Worm (Caenorhabditis elegans): ENCODE measurements around the gene dod-23.

DNA sequence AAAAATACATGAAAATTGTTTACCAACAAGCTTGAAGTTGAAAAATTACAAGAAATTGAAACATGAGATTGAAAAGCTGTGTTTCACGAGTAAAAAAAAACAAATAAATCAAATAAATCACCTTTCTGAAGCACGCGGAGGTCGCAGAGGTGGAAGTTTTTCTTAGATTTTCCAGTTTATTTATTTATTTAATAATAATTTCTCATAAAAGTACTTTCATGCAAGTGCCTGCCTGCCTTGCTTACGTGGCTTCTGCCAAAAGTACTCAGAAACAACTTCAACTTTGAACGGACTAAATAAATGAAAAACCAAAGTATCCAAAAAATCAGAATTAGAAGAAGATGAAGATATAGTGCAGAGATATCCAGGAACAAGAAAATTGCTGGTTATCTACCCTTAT, 33.0 kb upstream of the dod-23 start, which contains the start of gene acp-2:
- no peak for TF ChIP-seq dpl-1 (GFP tag; optimal IDR thresholded peaks at IDR 0.05)
- no peak for TF ChIP-seq efl-1 (GFP tag; optimal IDR thresholded peaks at IDR 0.05)
- no peak for TF ChIP-seq C06A6.2 (GFP tag; conservative IDR thresholded peaks at IDR 0.05)
- TF ChIP-seq pha-4 (tag; optimal IDR thresholded peaks at IDR 0.05): no peak
- TF ChIP-seq hlh-26 (GFP tag; conservative IDR thresholded peaks at IDR 0.05): no peak
- TF ChIP-seq ets-4 (GFP tag; optimal IDR thresholded peaks at IDR 0.05): no peak
- TF ChIP-seq him-1 (tag; optimal IDR thresholded peaks at IDR 0.05): no peak
- no peak for TF ChIP-seq madf-3 (GFP tag; IDR thresholded peaks at IDR 0.05)
- no peak for TF ChIP-seq nhr-179 (tag; optimal IDR thresholded peaks at IDR 0.05)
- TF ChIP-seq fkh-3 (tag; optimal IDR thresholded peaks at IDR 0.05): no peak
- TF ChIP-seq snpc-1.1 (tag; optimal IDR thresholded peaks at IDR 0.05; ENCODE audit: insufficient read depth): no peak
- no peak for TF ChIP-seq ztf-25 (GFP tag; IDR thresholded peaks at IDR 0.05)
